Worm (Caenorhabditis elegans) whole organism, L1 larva: ENCODE measurements around the gene math-3.

Experiments
- C04F5.9 ChIP-seq: sonication (generic microtip); optimal IDR thresholded peaks from 2 replicates; lab custom pipeline; 2016; ENCODE audit warnings: missing genetic modification characterization, missing compliant biosample characterization
- ama-1 ChIP-seq: fragments of 150-350 bp; optimal IDR thresholded peaks from 2 replicates; lab custom pipeline; 2014
- ceh-63 ChIP-seq: fragments of 200-800 bp; sonication (Bioruptor generic); optimal IDR thresholded peaks from 2 replicates; lab custom pipeline; 2018; ENCODE audit warnings: mild to moderate bottlenecking, missing genetic modification characterization, missing compliant biosample characterization
- ceh-8 ChIP-seq: fragments of 200-800 bp; sonication (Bioruptor generic); optimal IDR thresholded peaks from 2 replicates; lab custom pipeline; 2018; ENCODE audit warnings: mild to moderate bottlenecking, missing genetic modification characterization, moderate library complexity, missing compliant biosample characterization
- ceh-82 ChIP-seq, 3 experiments: fragments of 150-350 bp in 1 of 3; sonication (generic microtip) in 2 of 3; optimal IDR thresholded peaks; 2 replicates each; lab custom pipeline; 2014 to 2017; ENCODE audit warnings: missing biosample characterization in 3 of 3, missing genetic modification characterization in 3 of 3
- ces-1 ChIP-seq: fragments of 150-350 bp; optimal IDR thresholded peaks from 2 replicates; lab custom pipeline; 2014; ENCODE audit warnings: missing biosample characterization, missing genetic modification reagents, missing genetic modification characterization
- efl-1 ChIP-seq, 4 experiments: fragments of 150-350 bp; optimal IDR thresholded peaks in 3 of 4; peaks in 1 of 4; 1 replicate in 1 of 4; 2 replicates in 3 of 4; lab custom pipeline; 2014; ENCODE audit warnings: missing biosample characterization in 2 of 4, missing genetic modification characterization in 2 of 4, missing genetic modification reagents in 2 of 4
- elt-2 ChIP-seq: sonication (generic microtip); optimal IDR thresholded peaks from 2 replicates; lab custom pipeline; 2016; ENCODE audit warnings: missing genetic modification characterization, mild to moderate bottlenecking, inconsistent platforms, missing compliant biosample characterization, missing genetic modification reagents
- fkh-4 ChIP-seq: sonication (generic microtip); optimal IDR thresholded peaks from 2 replicates; lab custom pipeline; 2016; ENCODE audit warnings: missing compliant biosample characterization, missing genetic modification characterization, borderline replicate concordance
- fkh-8 ChIP-seq: sonication (generic microtip); optimal IDR thresholded peaks from 2 replicates; lab custom pipeline; 2016; ENCODE audit warnings: mild to moderate bottlenecking, missing genetic modification characterization, missing compliant biosample characterization
- fos-1 ChIP-seq: fragments of 150-350 bp; optimal IDR thresholded peaks from 2 replicates; lab custom pipeline; 2014; ENCODE audit warnings: missing biosample characterization, missing genetic modification characterization
- grh-1 ChIP-seq: fragments of 200-800 bp; sonication (Bioruptor generic); IDR thresholded peaks from 2 replicates; pipeline ENCODE4 v1.3.6; 2022; ENCODE audit warnings: missing genetic modification reagents, missing genetic modification characterization, missing compliant biosample characterization
- hlh-17 ChIP-seq: fragments of 200-800 bp; sonication (Bioruptor generic); optimal IDR thresholded peaks from 2 replicates; lab custom pipeline; 2018; ENCODE audit warnings: missing genetic modification characterization, mild to moderate bottlenecking, missing compliant biosample characterization, moderate library complexity, borderline replicate concordance
- hpl-2 ChIP-seq: fragments of 150-350 bp; optimal IDR thresholded peaks from 2 replicates; lab custom pipeline; 2014; ENCODE audit warnings: missing biosample characterization, missing genetic modification reagents, missing genetic modification characterization
- irx-1 ChIP-seq: sonication (generic microtip); optimal IDR thresholded peaks from 2 replicates; lab custom pipeline; 2016; ENCODE audit warnings: missing genetic modification characterization, missing compliant biosample characterization
- isw-1 ChIP-seq: fragments of 200-800 bp; sonication (Bioruptor generic); IDR thresholded peaks from 2 replicates; pipeline ENCODE4 v1.3.6; 2022; ENCODE audit warnings: missing genetic modification characterization, missing compliant biosample characterization
- jun-1 ChIP-seq: fragments of 150-350 bp; optimal IDR thresholded peaks from 2 replicates; lab custom pipeline; 2014; ENCODE audit warnings: missing biosample characterization, missing genetic modification reagents, missing genetic modification characterization
- lin-13 ChIP-seq: fragments of 150-350 bp; optimal IDR thresholded peaks from 2 replicates; lab custom pipeline; 2014; ENCODE audit warnings: missing biosample characterization, missing genetic modification reagents, missing genetic modification characterization
- mep-1 ChIP-seq: fragments of 150-350 bp; optimal IDR thresholded peaks from 2 replicates; lab custom pipeline; 2014; ENCODE audit warnings: missing biosample characterization, missing genetic modification characterization
- nhr-12 ChIP-seq: sonication (generic microtip); optimal IDR thresholded peaks from 2 replicates; lab custom pipeline; 2017; ENCODE audit warnings: missing biosample characterization, missing genetic modification characterization
- nhr-20 ChIP-seq: sonication (generic microtip); optimal IDR thresholded peaks from 2 replicates; lab custom pipeline; 2016; ENCODE audit warnings: mild to moderate bottlenecking, missing genetic modification characterization, missing compliant biosample characterization
- nhr-47 ChIP-seq: sonication (generic microtip); optimal IDR thresholded peaks from 2 replicates; lab custom pipeline; 2016; ENCODE audit warnings: mild to moderate bottlenecking, missing genetic modification characterization, moderate library complexity, missing compliant biosample characterization
- nhr-76 ChIP-seq: sonication (generic microtip); optimal IDR thresholded peaks from 2 replicates; lab custom pipeline; 2017; ENCODE audit warnings: missing biosample characterization, missing genetic modification characterization
- nhr-77 ChIP-seq: fragments of 150-350 bp; optimal IDR thresholded peaks from 2 replicates; lab custom pipeline; 2014; ENCODE audit warnings: missing biosample characterization, missing genetic modification characterization
- nhr-84 ChIP-seq: sonication (generic microtip); optimal IDR thresholded peaks from 2 replicates; lab custom pipeline; 2017; ENCODE audit warnings: missing biosample characterization, missing genetic modification characterization
- nhr-90 ChIP-seq: sonication (generic microtip); optimal IDR thresholded peaks from 2 replicates; lab custom pipeline; 2016; ENCODE audit warnings: mild to moderate bottlenecking, missing genetic modification characterization, missing compliant biosample characterization; ENCODE audit not compliant: poor library complexity
- snpc-4 ChIP-seq: fragments of 150-350 bp; optimal IDR thresholded peaks from 2 replicates; lab custom pipeline; 2014; ENCODE audit warnings: missing biosample characterization, missing genetic modification characterization
- snu-23 ChIP-seq: sonication (generic microtip); optimal IDR thresholded peaks from 2 replicates; lab custom pipeline; 2016; ENCODE audit warnings: missing genetic modification characterization, missing compliant biosample characterization
- sox-4 ChIP-seq: sonication (generic microtip); optimal IDR thresholded peaks from 2 replicates; lab custom pipeline; 2016; ENCODE audit warnings: missing genetic modification characterization, missing compliant biosample characterization
- sptf-1 ChIP-seq: fragments of 150-350 bp; optimal IDR thresholded peaks from 2 replicates; lab custom pipeline; 2014; ENCODE audit warnings: missing biosample characterization, missing genetic modification characterization
- sup-37 ChIP-seq: fragments of 200-800 bp; sonication (Bioruptor generic); optimal IDR thresholded peaks from 2 replicates; lab custom pipeline; 2018; ENCODE audit warnings: mild to moderate bottlenecking, missing genetic modification characterization, missing compliant biosample characterization
- tlp-1 ChIP-seq: fragments of 150-350 bp; optimal IDR thresholded peaks from 2 replicates; lab custom pipeline; 2014; ENCODE audit warnings: missing biosample characterization, missing genetic modification characterization
- unc-130 ChIP-seq: fragments of 150-350 bp; optimal IDR thresholded peaks from 2 replicates; lab custom pipeline; 2017; ENCODE audit warnings: missing biosample characterization, missing genetic modification characterization, inconsistent platforms
- unc-30 ChIP-seq: sonication (generic microtip); optimal IDR thresholded peaks from 2 replicates; lab custom pipeline; 2017; ENCODE audit warnings: missing biosample characterization, missing genetic modification characterization
- unc-86 ChIP-seq: sonication (generic microtip); optimal IDR thresholded peaks from 2 replicates; lab custom pipeline; 2016; ENCODE audit warnings: missing genetic modification characterization, missing compliant biosample characterization
- unc-98 ChIP-seq: fragments of 200-800 bp; sonication (Bioruptor generic); IDR thresholded peaks from 2 replicates; pipeline ENCODE4 v1.3.6; 2022; ENCODE audit warnings: missing genetic modification characterization, missing compliant biosample characterization
- zip-4 ChIP-seq: fragments of 200-800 bp; sonication (Bioruptor generic); optimal IDR thresholded peaks from 2 replicates; lab custom pipeline; 2018; ENCODE audit warnings: mild to moderate bottlenecking, missing genetic modification characterization, moderate library complexity, missing compliant biosample characterization
- ztf-4 ChIP-seq: fragments of 150-350 bp; optimal IDR thresholded peaks from 2 replicates; lab custom pipeline; 2014; ENCODE audit warnings: missing biosample characterization, missing genetic modification characterization

math-3 gene

ce11 chrII:1744183-1744582, 27.7 kb upstream of the math-3 start, which contains the start of gene clec-19:
clec-19 (plus strand) TSS chrII:1744483.
- no peak for TF ChIP-seq ceh-63 (GFP tag; lab: Kevin White, UChicago)
- no peak for TF ChIP-seq nhr-47 (tag; lab: Kevin White, UChicago)
- no peak for TF ChIP-seq unc-130 (tag; lab: Kevin White, UChicago)
- TF ChIP-seq ama-1 (lab: Kevin White, UChicago), result no peak
- TF ChIP-seq unc-98 (GFP tag; lab: Robert Waterston, UW), result no peak
- no peak for TF ChIP-seq irx-1 (tag; lab: Kevin White, UChicago)
- TF ChIP-seq nhr-84 (tag; lab: Kevin White, UChicago), result no peak
- no peak for TF ChIP-seq ces-1 (GFP tag; lab: Kevin White, UChicago)

ce11 chrII:1750413-1750812, 21.5 kb upstream of the math-3 start, which contains the start of the genes F36H5.13 and F36H5.8:
F36H5.13 (minus strand) TSS chrII:1750513.
F36H5.8 (minus strand) TSS chrII:1750686.
- no peak for TF ChIP-seq hpl-2 (GFP tag; lab: Kevin White, UChicago)
- no peak for TF ChIP-seq unc-86 (tag; lab: Kevin White, UChicago)
- no peak for TF ChIP-seq ztf-4 (tag; lab: Kevin White, UChicago)
- TF ChIP-seq jun-1 (tag; lab: Kevin White, UChicago), result no peak
- TF ChIP-seq mep-1 (tag; lab: Kevin White, UChicago), result no peak
- no peak for TF ChIP-seq nhr-20
- no peak for TF ChIP-seq isw-1 (GFP tag; lab: Robert Waterston, UW)
- no peak for TF ChIP-seq grh-1
- no peak for TF ChIP-seq irx-1 (tag; lab: Kevin White, UChicago)

- TF ChIP-seq sptf-1 (tag; lab: Kevin White, UChicago) (no peak), nhr-90 (tag; lab: Kevin White, UChicago) (no peak), ama-1 (lab: Kevin White, UChicago) (no peak), snu-23 (GFP tag; lab: Kevin White, UChicago) (no peak)
- TF ChIP-seq, all 84 proteins: peak for 0
Measured at ce11 chrII:1752990-1753389, 18.9 kb upstream of the math-3 start, which contains the start of gene F36H5.9. F36H5.9 (minus strand) TSS chrII:1753090.

- TF ChIP-seq hpl-2 (GFP tag; lab: Kevin White, UChicago) (no peak), jun-1 (tag; lab: Kevin White, UChicago) (no peak), snu-23 (GFP tag; lab: Kevin White, UChicago) (no peak), efl-1 (optimal IDR thresholded peaks at IDR 0.05; lab: Kevin White, UChicago) (no peak), efl-1 (GFP tag; optimal IDR thresholded peaks at IDR 0.05 in 1 of 2; lab: Kevin White, UChicago) (no peak), nhr-76 (tag; lab: Kevin White, UChicago) (no peak), ztf-4 (tag; lab: Kevin White, UChicago) (no peak), C04F5.9 (tag; lab: Kevin White, UChicago) (no peak), nhr-12 (tag; lab: Kevin White, UChicago) (no peak), fos-1 (tag; lab: Kevin White, UChicago) (no peak), unc-30 (tag; lab: Kevin White, UChicago) (no peak), zip-4 (GFP tag; lab: Kevin White, UChicago) (no peak), nhr-77 (tag; lab: Kevin White, UChicago) (no peak), hlh-17 (GFP tag; lab: Kevin White, UChicago) (no peak), fkh-8 (tag; lab: Kevin White, UChicago) (no peak), grh-1 (no peak), ceh-82 (tag; optimal IDR thresholded peaks at IDR 0.05; lab: Kevin White, UChicago) (no peak), ceh-8 (GFP tag; lab: Kevin White, UChicago) (no peak)
Measured at ce11 chrII:1756072-1756471, 15.8 kb upstream of the math-3 start, which contains the start of gene F36H5.17. F36H5.17 (minus strand) TSS chrII:1756172.

ce11 chrII:1756582-1756981, 15.3 kb upstream of the math-3 start, which contains the start of gene fbxb-53:
fbxb-53 (plus strand) TSS chrII:1756882.
- TF ChIP-seq tlp-1, result no peak
- TF ChIP-seq lin-13 (GFP tag; lab: Kevin White, UChicago), result no peak
- TF ChIP-seq snpc-4, result no peak
- no peak for TF ChIP-seq C04F5.9 (tag; lab: Kevin White, UChicago)
- TF ChIP-seq sox-4 (tag; lab: Kevin White, UChicago), result no peak
- TF ChIP-seq sup-37 (GFP tag; lab: Kevin White, UChicago), result no peak
- no peak for TF ChIP-seq snu-23 (GFP tag; lab: Kevin White, UChicago)
- no peak for TF ChIP-seq elt-2 (tag; lab: Kevin White, UChicago)
- no peak for TF ChIP-seq fkh-4 (tag; lab: Kevin White, UChicago)
